Worm (Caenorhabditis elegans): ENCODE data around the gene K11H3.3.

The K11H3.3 gene

DNA sequence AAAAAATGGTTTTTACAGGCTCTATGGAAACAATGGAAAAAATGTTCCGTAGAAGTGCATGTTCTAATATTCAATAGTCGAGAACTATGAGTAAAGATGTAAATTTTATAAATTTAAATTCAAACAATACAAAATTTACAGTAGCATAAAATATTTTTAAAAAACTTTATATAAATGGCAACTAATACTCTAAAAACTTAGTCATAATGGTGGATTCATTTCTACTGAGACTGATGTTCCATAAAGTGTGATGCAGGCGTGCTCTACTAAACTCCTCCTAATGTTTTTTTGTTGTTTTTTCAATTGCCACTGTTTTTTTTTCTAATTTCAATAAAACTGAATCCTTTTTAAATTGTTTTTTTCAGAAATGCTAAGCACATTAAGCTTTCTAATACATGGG lies 43.5 kb upstream of the K11H3.3 start, which contains the start of gene gtap-2 (continued):
- TF ChIP-seq aly-2 (tag; optimal IDR thresholded peaks at IDR 0.05) (no peak), sox-4 (tag; optimal IDR thresholded peaks at IDR 0.05) (peak; percentile 1), pqm-1 (tag; optimal IDR thresholded peaks at IDR 0.05) (no peak), isw-1 (GFP tag; IDR thresholded peaks at IDR 0.05) (peak; percentile 18; the same call in 1 of the 2 replicates), nhr-47 (tag; optimal IDR thresholded peaks at IDR 0.05) (peak; percentile 54), fkh-10 (GFP tag; optimal IDR thresholded peaks at IDR 0.05) (no peak), lin-35 (GFP tag; optimal IDR thresholded peaks at IDR 0.05) (peak; percentile 8 to 29), jun-1 (tag; optimal IDR thresholded peaks at IDR 0.05) (no peak), lsy-2 (tag; optimal IDR thresholded peaks at IDR 0.05) (peak; percentile 44 to 83), mef-2 (tag; optimal IDR thresholded peaks at IDR 0.05) (no peak), blmp-1 (tag; optimal IDR thresholded peaks at IDR 0.05) (no peak), nhr-19 (GFP tag; conservative IDR thresholded peaks at IDR 0.05) (no peak), lin-39 (tag; optimal IDR thresholded peaks at IDR 0.05) (no peak), unc-98 (GFP tag; IDR thresholded peaks at IDR 0.05) (peak; percentile 38; the same call in 1 of the 2 replicates), mdl-1 (tag; optimal IDR thresholded peaks at IDR 0.05) (no peak), zag-1 (tag; optimal IDR thresholded peaks at IDR 0.05) (no peak), mep-1 (tag; optimal IDR thresholded peaks at IDR 0.05) (no peak), lin-13 (GFP tag; optimal IDR thresholded peaks at IDR 0.05) (no peak), hlh-4 (tag; optimal IDR thresholded peaks at IDR 0.05) (no peak), ztf-11 (tag; optimal IDR thresholded peaks at IDR 0.05) (no peak), C16A3.4 (tag; optimal IDR thresholded peaks at IDR 0.05) (peak; percentile 45), nhr-11 (tag; optimal IDR thresholded peaks at IDR 0.05) (no peak), grh-1 (GFP tag; IDR thresholded peaks at IDR 0.05) (no peak), dpl-1 (GFP tag; optimal IDR thresholded peaks at IDR 0.05) (peak in 1 of 3 experiments; percentile 37), nhr-77 (tag; optimal IDR thresholded peaks at IDR 0.05) (no peak), zip-4 (GFP tag; optimal IDR thresholded peaks at IDR 0.05) (no peak), unc-130 (tag; optimal IDR thresholded peaks at IDR 0.05) (no peak), hlh-17 (GFP tag; optimal IDR thresholded peaks at IDR 0.05; ENCODE audit: borderline replicate concordance) (no peak), ceh-8 (GFP tag; optimal IDR thresholded peaks at IDR 0.05) (no peak), ceh-88 (GFP tag; IDR thresholded peaks at IDR 0.05) (no peak), ets-5 (GFP tag; IDR thresholded peaks at IDR 0.05) (no peak), Y116A8C.19 (tag; optimal IDR thresholded peaks at IDR 0.05; ENCODE audit: borderline replicate concordance) (no peak), ztf-4 (tag; optimal IDR thresholded peaks at IDR 0.05) (no peak), pag-3 (tag; optimal IDR thresholded peaks at IDR 0.05; ENCODE audit: borderline replicate concordance, insufficient read depth) (no peak), unc-86 (tag; optimal IDR thresholded peaks at IDR 0.05) (no peak), nhr-85 (tag) (no peak), swsn-7 (tag; optimal IDR thresholded peaks at IDR 0.05) (no peak), pax-3 (tag; optimal IDR thresholded peaks at IDR 0.05) (peak; percentile 61), aha-1 (tag; optimal IDR thresholded peaks at IDR 0.05) (no peak), irx-1 (tag; optimal IDR thresholded peaks at IDR 0.05) (no peak), skn-1 (tag; optimal IDR thresholded peaks at IDR 0.05) (peak; percentile 33), nhr-237 (tag; optimal IDR thresholded peaks at IDR 0.05) (no peak), unc-30 (tag; optimal IDR thresholded peaks at IDR 0.05) (no peak), ceh-82 (tag; optimal IDR thresholded peaks at IDR 0.05) (no peak), vab-15 (tag; optimal IDR thresholded peaks at IDR 0.05) (no peak), nhr-71 (tag; optimal IDR thresholded peaks at IDR 0.05) (peak; percentile 20), elt-3 (tag; optimal IDR thresholded peaks at IDR 0.05) (no peak), nhr-20 (tag; optimal IDR thresholded peaks at IDR 0.05) (peak; percentile 12), efl-1 (optimal IDR thresholded peaks at IDR 0.05) (peak; percentile 17 to 27), efl-1 (GFP tag; optimal IDR thresholded peaks at IDR 0.05 in 1 of 2) (no peak), snu-23 (GFP tag; optimal IDR thresholded peaks at IDR 0.05) (peak; percentile 9), rnt-1 (tag; optimal IDR thresholded peaks at IDR 0.05) (no peak), fkh-8 (tag; optimal IDR thresholded peaks at IDR 0.05) (peak; percentile 47), lin-15B (tag; optimal IDR thresholded peaks at IDR 0.05) (no peak)

Measured in whole organism, L1 larva.